Worm (Caenorhabditis elegans) whole organism, midembryonic: ENCODE results near the gene ZK666.12.

Experiments
- T22C8.4 ChIP-seq: fragments of 200-800 bp; sonication (Bioruptor generic); IDR thresholded peaks from 2 replicates; pipeline ENCODE4 v1.3.6; 2022; ENCODE audit warnings: missing genetic modification characterization, missing compliant biosample characterization
- klf-2 ChIP-seq: fragments of 200-800 bp; sonication (Bioruptor generic); conservative IDR thresholded peaks from 2 replicates; pipeline ENCODE4 v1.3.6; 2022; ENCODE audit warnings: missing genetic modification reagents, missing genetic modification characterization, missing compliant biosample characterization
- ztf-23 ChIP-seq: fragments of 200-800 bp; sonication (Bioruptor generic); IDR thresholded peaks from 2 replicates; pipeline ENCODE4 v1.3.6; 2022; ENCODE audit warnings: missing genetic modification reagents, missing genetic modification characterization, missing compliant biosample characterization

- no peak for TF ChIP-seq T22C8.4
- no peak for TF ChIP-seq ztf-23
- TF ChIP-seq klf-2: no peak
Measured at ce11 chrII:10481824-10482556, 14.0 kb upstream of the ZK666.12 start, which contains the start of the genes clec-60 and ZK666.11.
